Fruit fly (Drosophila melanogaster) ovary, adult (tissue): ENCODE data around the gene Arts.

ENCODE experiments used
- CG17801 ChIP-seq: fragments of 200-800 bp; optimal IDR thresholded peaks from 2 replicates; lab custom pipeline; 2019; ENCODE audit warnings: missing biosample characterization, mild to moderate bottlenecking, missing genetic modification characterization, moderate library complexity; ENCODE audit not compliant: partially characterized antibody

Gene Arts

dm6 chr3L:16634529-16634928 lies 31.9 kb downstream of the Arts start:
- no peak for TF ChIP-seq CG17801 (GFP tag; lab: Kevin White, UChicago)

- TF ChIP-seq CG17801 (GFP tag; lab: Kevin White, UChicago): no peak
These were observed 33.0 kb downstream of the Arts start for dm6 chr3L:16635566-16636210.

- no peak for TF ChIP-seq CG17801 (GFP tag; lab: Kevin White, UChicago)
These were observed 36.2 kb downstream of the Arts start for dm6 chr3L:16638639-16639388.

- no peak for TF ChIP-seq CG17801 (GFP tag; lab: Kevin White, UChicago)
These were observed 37.9 kb downstream of the Arts start for dm6 chr3L:16640509-16641068.

dm6 chr3L:16641094-16641493 lies 38.4 kb downstream of the Arts start:
- no peak for TF ChIP-seq CG17801 (GFP tag; lab: Kevin White, UChicago)

dm6 chr3L:16642088-16642507 lies 39.4 kb downstream of the Arts start:
- no peak for TF ChIP-seq CG17801 (GFP tag; lab: Kevin White, UChicago)

dm6 chr3L:16642954-16643353 lies 40.3 kb downstream of the Arts start:
- peak; percentile 34 for TF ChIP-seq CG17801 (GFP tag; lab: Kevin White, UChicago)

dm6 chr3L:16644505-16644904 lies 41.9 kb downstream of the Arts start:
- TF ChIP-seq CG17801 (GFP tag; lab: Kevin White, UChicago): no peak

- no peak for TF ChIP-seq CG17801 (GFP tag; lab: Kevin White, UChicago)
These were observed 42.8 kb downstream of the Arts start for dm6 chr3L:16645323-16645982.

dm6 chr3L:16646865-16647459 lies 44.3 kb downstream of the Arts start:
- no peak for TF ChIP-seq CG17801 (GFP tag; lab: Kevin White, UChicago)

- peak; percentile 75 for TF ChIP-seq CG17801 (GFP tag; lab: Kevin White, UChicago)
These were observed 45.0 kb downstream of the Arts start, which contains the start of gene Abl for dm6 chr3L:16647578-16648113. Abl (minus strand) TSS chr3L:16647882.

- no peak for TF ChIP-seq CG17801 (GFP tag; lab: Kevin White, UChicago)
These were observed 47.4 kb downstream of the Arts start for dm6 chr3L:16650078-16650477.

- no peak for TF ChIP-seq CG17801 (GFP tag; lab: Kevin White, UChicago)
These were observed 48.5 kb downstream of the Arts start for dm6 chr3L:16651127-16651526.

dm6 chr3L:16652531-16652930 lies 49.9 kb downstream of the Arts start:
- no peak for TF ChIP-seq CG17801 (GFP tag; lab: Kevin White, UChicago)

dm6 chr3L:16653679-16654078 lies 51.0 kb downstream of the Arts start:
- no peak for TF ChIP-seq CG17801 (GFP tag; lab: Kevin White, UChicago)
